Worm (Caenorhabditis elegans) whole organism, young adult: ENCODE results near the gene twk-11.

Source experiments
- C17E4.6 ChIP-seq: fragments of 200-800 bp; sonication (Bioruptor generic); IDR thresholded peaks from 2 replicates; pipeline ENCODE4 v1.3.6; 2022; ENCODE audit warnings: missing genetic modification reagents, missing genetic modification characterization, missing compliant biosample characterization
- F23B12.7 ChIP-seq: sonication (generic microtip); optimal IDR thresholded peaks from 2 replicates; lab custom pipeline; 2017; ENCODE audit warnings: missing genetic modification characterization, mild to moderate bottlenecking, missing compliant biosample characterization, antibody characterized with exemption, moderate library complexity; ENCODE audit not compliant: insufficient read depth
- F33H1.4 ChIP-seq: fragments of 200-800 bp; sonication (Bioruptor generic); IDR thresholded peaks from 2 replicates; pipeline ENCODE4 v1.3.6; 2022; ENCODE audit warnings: missing genetic modification reagents, missing genetic modification characterization, missing compliant biosample characterization
- F49E8.2 ChIP-seq: sonication (generic microtip); optimal IDR thresholded peaks from 3 replicates; lab custom pipeline; 2017; ENCODE audit warnings: missing genetic modification characterization, mild to moderate bottlenecking, missing compliant biosample characterization, antibody characterized with exemption, moderate library complexity; ENCODE audit not compliant: insufficient read depth
- F57C9.4 ChIP-seq: sonication (generic microtip); optimal IDR thresholded peaks from 2 replicates; lab custom pipeline; 2017; ENCODE audit warnings: mild to moderate bottlenecking, missing genetic modification characterization, missing compliant biosample characterization
- T26A5.8 ChIP-seq: sonication (generic microtip); optimal IDR thresholded peaks from 2 replicates; lab custom pipeline; 2016; ENCODE audit warnings: missing genetic modification characterization, missing compliant biosample characterization
- Y53F4B.3 ChIP-seq: fragments of 200-800 bp; sonication (Bioruptor generic); IDR thresholded peaks from 2 replicates; pipeline ENCODE4 v1.3.6; 2022; ENCODE audit warnings: missing genetic modification reagents, missing genetic modification characterization, missing compliant biosample characterization
- Y53G8AR.9 ChIP-seq: fragments of 200-800 bp; sonication (Bioruptor generic); conservative IDR thresholded peaks from 2 replicates; pipeline ENCODE4 v1.3.6; 2022; ENCODE audit warnings: missing genetic modification reagents, missing genetic modification characterization, missing compliant biosample characterization
- Y95B8A.8 ChIP-seq: fragments of 200-800 bp; sonication (Bioruptor generic); IDR thresholded peaks from 2 replicates; pipeline ENCODE4 v1.3.6; 2022; ENCODE audit warnings: missing genetic modification reagents, missing genetic modification characterization, missing compliant biosample characterization
- ZK185.1 ChIP-seq: sonication (generic microtip); optimal IDR thresholded peaks from 2 replicates; lab custom pipeline; 2016; ENCODE audit warnings: mild to moderate bottlenecking, missing genetic modification characterization, missing compliant biosample characterization; ENCODE audit not compliant: poor library complexity, severe bottlenecking
- ama-1 ChIP-seq, 3 experiments: fragments of 150-350 bp in 1 of 3; sonication (generic microtip) in 2 of 3; optimal IDR thresholded peaks; 2 replicates each; lab custom pipeline; 2014 to 2018; ENCODE audit warnings: missing biosample characterization in 2 of 3, missing genetic modification characterization in 2 of 3, missing genetic modification reagents in 2 of 3
- aptf-3 ChIP-seq: fragments of 200-800 bp; sonication (Bioruptor generic); IDR thresholded peaks from 2 replicates; pipeline ENCODE4 v1.3.6; 2022; ENCODE audit warnings: missing genetic modification characterization, missing compliant biosample characterization
- atf-7 ChIP-seq: sonication (generic microtip); optimal IDR thresholded peaks from 2 replicates; lab custom pipeline; 2017; ENCODE audit warnings: mild to moderate bottlenecking, missing genetic modification characterization, missing compliant biosample characterization
- attf-5 ChIP-seq: fragments of 200-800 bp; sonication (Bioruptor generic); optimal IDR thresholded peaks from 2 replicates; lab custom pipeline; 2018; ENCODE audit warnings: mild to moderate bottlenecking, missing genetic modification characterization, missing compliant biosample characterization
- bed-2 ChIP-seq: fragments of 200-800 bp; sonication (Bioruptor generic); IDR thresholded peaks from 2 replicates; pipeline ENCODE4 v1.3.6; 2022; ENCODE audit warnings: missing genetic modification reagents, missing genetic modification characterization, missing compliant biosample characterization
- cebp-1 ChIP-seq, 2 experiments: fragments of 200-800 bp in 1 of 2; sonication (Bioruptor generic) in 1 of 2; sonication (generic microtip) in 1 of 2; IDR thresholded peaks in 1 of 2; optimal IDR thresholded peaks in 1 of 2; 2 replicates each; pipeline versions ENCODE4 v1.3.6 to Lab custom; 2017 to 2022; ENCODE audit warnings: missing compliant biosample characterization in 2 of 2, missing genetic modification characterization in 2 of 2, mild to moderate bottlenecking in 1 of 2, missing genetic modification reagents in 1 of 2, moderate library complexity in 1 of 2
- ceh-58 ChIP-seq: fragments of 200-800 bp; sonication (Bioruptor generic); IDR thresholded peaks from 2 replicates; pipeline ENCODE4 v1.3.6; 2022; ENCODE audit warnings: missing genetic modification characterization, missing compliant biosample characterization
- ceh-79 ChIP-seq: sonication (generic microtip); optimal IDR thresholded peaks from 2 replicates; lab custom pipeline; 2017; ENCODE audit warnings: mild to moderate bottlenecking, missing genetic modification characterization, missing compliant biosample characterization
- die-1 ChIP-seq: sonication (generic microtip); optimal IDR thresholded peaks from 2 replicates; lab custom pipeline; 2016; ENCODE audit warnings: missing genotype, mild to moderate bottlenecking, missing genetic modification characterization, missing compliant biosample characterization
- fkh-3 ChIP-seq: sonication (generic microtip); optimal IDR thresholded peaks from 2 replicates; lab custom pipeline; 2016; ENCODE audit warnings: mild to moderate bottlenecking, missing genetic modification characterization, missing compliant biosample characterization
- gei-17 ChIP-seq: fragments of 200-800 bp; sonication (Bioruptor generic); optimal IDR thresholded peaks from 2 replicates; lab custom pipeline; 2018; ENCODE audit warnings: mild to moderate bottlenecking, missing genetic modification characterization, missing compliant biosample characterization
- hlh-12 ChIP-seq: sonication (generic microtip); optimal IDR thresholded peaks from 2 replicates; lab custom pipeline; 2016; ENCODE audit warnings: missing genetic modification characterization, missing compliant biosample characterization
- hrde-1 ChIP-seq: sonication (generic microtip); optimal IDR thresholded peaks from 2 replicates; lab custom pipeline; 2016; ENCODE audit warnings: missing genetic modification characterization, mild to moderate bottlenecking, missing compliant biosample characterization, moderate library complexity, missing genotype, missing genetic modification reagents, borderline replicate concordance
- hsf-1 ChIP-seq: fragments of 200-800 bp; sonication (Bioruptor generic); IDR thresholded peaks from 2 replicates; pipeline ENCODE4 v1.3.6; 2022; ENCODE audit warnings: missing genetic modification reagents, missing genetic modification characterization, missing compliant biosample characterization
- let-526 ChIP-seq: fragments of 200-800 bp; sonication (Bioruptor generic); IDR thresholded peaks from 2 replicates; pipeline ENCODE4 v1.3.6; 2022; ENCODE audit warnings: missing genetic modification reagents, missing genetic modification characterization, missing compliant biosample characterization
- lin-26 ChIP-seq: fragments of 200-800 bp; sonication (Bioruptor generic); IDR thresholded peaks from 2 replicates; pipeline ENCODE4 v1.3.6; 2022; ENCODE audit warnings: missing genetic modification reagents, missing genetic modification characterization, missing compliant biosample characterization
- nfya-2 ChIP-seq: fragments of 200-800 bp; sonication (Bioruptor generic); IDR thresholded peaks from 2 replicates; pipeline ENCODE4 v1.3.6; 2022; ENCODE audit warnings: missing genetic modification reagents, missing genetic modification characterization, missing compliant biosample characterization
- nhr-80 ChIP-seq: sonication (generic microtip); optimal IDR thresholded peaks from 2 replicates; lab custom pipeline; 2016; ENCODE audit warnings: missing genetic modification characterization, missing compliant biosample characterization
- nhr-90 ChIP-seq: sonication (generic microtip); optimal IDR thresholded peaks from 2 replicates; lab custom pipeline; 2016; ENCODE audit warnings: missing genotype, mild to moderate bottlenecking, missing genetic modification characterization, missing compliant biosample characterization
- pha-4 ChIP-seq: fragments of 150-350 bp; sonication (generic microtip); optimal IDR thresholded peaks from 2 replicates; lab custom pipeline; 2014; ENCODE audit warnings: missing biosample characterization, missing genetic modification reagents, missing genetic modification characterization
- rcor-1 ChIP-seq: fragments of 200-800 bp; sonication (Bioruptor generic); IDR thresholded peaks from 2 replicates; pipeline ENCODE4 v1.3.6; 2022; ENCODE audit warnings: missing genetic modification reagents, missing genetic modification characterization, missing compliant biosample characterization
- repo-1 ChIP-seq: sonication (generic microtip); optimal IDR thresholded peaks from 2 replicates; lab custom pipeline; 2017; ENCODE audit warnings: mild to moderate bottlenecking, missing genetic modification characterization, missing compliant biosample characterization
- snpc-1.3 ChIP-seq: sonication (generic microtip); optimal IDR thresholded peaks from 2 replicates; lab custom pipeline; 2017; ENCODE audit warnings: missing genetic modification characterization, mild to moderate bottlenecking, missing compliant biosample characterization, antibody characterized with exemption, moderate library complexity, missing genotype, missing genetic modification reagents; ENCODE audit not compliant: insufficient read depth
- snpc-4 ChIP-seq, 5 experiments: fragments of 150-350 bp in 1 of 5; sonication (generic microtip) in 4 of 5; optimal IDR thresholded peaks; 2 replicates each; lab custom pipeline; 2014 to 2018; ENCODE audit warnings: missing genetic modification characterization in 5 of 5, missing biosample characterization in 3 of 5, antibody characterized with exemption in 2 of 5, mild to moderate bottlenecking in 2 of 5, missing compliant biosample characterization in 2 of 5, missing genotype in 2 of 5, moderate library complexity in 2 of 5, missing genetic modification reagents in 1 of 5
- tbp1 ChIP-seq: fragments of 200-800 bp; sonication (Bioruptor generic); optimal IDR thresholded peaks from 2 replicates; lab custom pipeline; 2018; ENCODE audit warnings: mild to moderate bottlenecking, missing genetic modification characterization, missing compliant biosample characterization
- tbx-9 ChIP-seq: sonication (generic microtip); optimal IDR thresholded peaks from 2 replicates; lab custom pipeline; 2016; ENCODE audit warnings: borderline replicate concordance, missing genetic modification characterization, inconsistent platforms, missing compliant biosample characterization

Gene twk-11

ce11 chrV:7084612-7085139 lies 48.3 kb upstream of the twk-11 start, which contains the start of gene mys-1 (continued):
- no peak for TF ChIP-seq nhr-90 (tag; lab: Kevin White, UChicago)

- TF ChIP-seq nfya-2 (GFP tag; lab: Robert Waterston, UW) (no peak), hrde-1 (no peak), die-1 (tag; lab: Kevin White, UChicago) (no peak), bed-2 (no peak), rcor-1 (GFP tag; lab: Robert Waterston, UW) (no peak), C17E4.6 (GFP tag; lab: Robert Waterston, UW) (no peak), snpc-4 (GFP tag; optimal IDR thresholded peaks at IDR 0.05; lab: Kevin White, UChicago) (no peak), snpc-4 (tag; optimal IDR thresholded peaks at IDR 0.05; lab: Kevin White, UChicago) (no peak)
Observed at ce11 chrV:7079388-7079787, 43.0 kb upstream of the twk-11 start.

ce11 chrV:7078765-7079164 lies 42.4 kb upstream of the twk-11 start:
- 0 out of 2 replicates have a peak, but pooled peaks have one; percentile 13 for TF ChIP-seq Y53G8AR.9 (GFP tag; lab: Robert Waterston, UW)
- TF ChIP-seq pha-4 (tag; lab: Kevin White, UChicago): no peak

- TF ChIP-seq ceh-79 (no peak), F57C9.4 (tag; lab: Kevin White, UChicago) (no peak), cebp-1 (GFP tag; IDR thresholded peaks at IDR 0.05; lab: Robert Waterston, UW) (0 out of 2 replicates have a peak, but pooled peaks have one; percentile 11), cebp-1 (tag; optimal IDR thresholded peaks at IDR 0.05; lab: Kevin White, UChicago) (peak; percentile 6), ZK185.1 (tag; lab: Kevin White, UChicago) (peak; percentile 32), ceh-58 (GFP tag; lab: Robert Waterston, UW) (no peak)
Observed at ce11 chrV:7076161-7076560, 39.8 kb upstream of the twk-11 start.

ce11 chrV:7075646-7076045 lies 39.3 kb upstream of the twk-11 start, which contains the start of gene npa-1:
Gene npa-1 (plus strand): TSS chrV:7075787.
- TF ChIP-seq nhr-80 (tag; lab: Kevin White, UChicago) (peak; percentile 80), hlh-12 (no peak)

ce11 chrV:7072309-7072708 lies 35.9 kb upstream of the twk-11 start, which contains the start of gene F27B10.1:
Gene F27B10.1 (plus strand): TSS chrV:7072609.
- TF ChIP-seq F49E8.2 (tag; lab: Kevin White, UChicago): no peak
- TF ChIP-seq lin-26: no peak
- TF ChIP-seq T26A5.8 (tag; lab: Kevin White, UChicago): no peak
- TF ChIP-seq F23B12.7 (tag; lab: Kevin White, UChicago): no peak
- TF ChIP-seq tbp1 (GFP tag; lab: Kevin White, UChicago): no peak
- TF ChIP-seq gei-17 (GFP tag; lab: Kevin White, UChicago): no peak
- no peak for TF ChIP-seq die-1 (tag; lab: Kevin White, UChicago)
- no peak for TF ChIP-seq tbx-9 (tag; lab: Kevin White, UChicago)
- TF ChIP-seq aptf-3 (GFP tag; lab: Robert Waterston, UW): no peak
- TF ChIP-seq fkh-3: no peak
- no peak for TF ChIP-seq Y53F4B.3 (GFP tag; lab: Robert Waterston, UW)
- TF ChIP-seq atf-7 (tag; lab: Kevin White, UChicago): no peak
- TF ChIP-seq F33H1.4: no peak
- TF ChIP-seq ama-1 (optimal IDR thresholded peaks at IDR 0.05; lab: Kevin White, UChicago): no peak
- TF ChIP-seq ama-1 (GFP tag; optimal IDR thresholded peaks at IDR 0.05; lab: Kevin White, UChicago): no peak
- TF ChIP-seq let-526: no peak
- no peak for TF ChIP-seq Y95B8A.8
- no peak for TF ChIP-seq repo-1
- no peak for TF ChIP-seq snpc-1.3 (tag; lab: Kevin White, UChicago)
- TF ChIP-seq attf-5 (GFP tag; lab: Kevin White, UChicago): no peak
- TF ChIP-seq hsf-1: no peak
